Worm (Caenorhabditis elegans) whole organism, L3 larva: ENCODE results near the gene T04C9.3.

Source experiments
- R02D3.7 ChIP-seq: fragments of 150-350 bp; optimal IDR thresholded peaks from 2 replicates; lab custom pipeline; 2014; ENCODE audit warnings: missing biosample characterization, missing genetic modification characterization
- ZK546.5 ChIP-seq: sonication (generic microtip); optimal IDR thresholded peaks from 2 replicates; lab custom pipeline; 2017; ENCODE audit warnings: missing biosample characterization, missing genetic modification characterization
- aly-2 ChIP-seq: fragments of 150-350 bp; optimal IDR thresholded peaks from 2 replicates; lab custom pipeline; 2014; ENCODE audit warnings: missing biosample characterization, missing genetic modification characterization
- ama-1 ChIP-seq: fragments of 150-350 bp; optimal IDR thresholded peaks from 2 replicates; lab custom pipeline; 2018
- ceh-16 ChIP-seq: sonication (generic microtip); optimal IDR thresholded peaks from 2 replicates; lab custom pipeline; 2017; ENCODE audit warnings: missing biosample characterization, missing genetic modification characterization
- ceh-28 ChIP-seq: fragments of 150-350 bp; optimal IDR thresholded peaks from 2 replicates; lab custom pipeline; 2014; ENCODE audit warnings: missing biosample characterization, missing genetic modification reagents, missing genetic modification characterization
- ceh-82 ChIP-seq: fragments of 150-350 bp; optimal IDR thresholded peaks from 2 replicates; lab custom pipeline; 2014; ENCODE audit warnings: missing biosample characterization, missing genetic modification characterization
- ceh-9 ChIP-seq: sonication (generic microtip); optimal IDR thresholded peaks from 2 replicates; lab custom pipeline; 2018; ENCODE audit warnings: missing biosample characterization, missing genetic modification characterization
- daf-12 ChIP-seq: fragments of 150-350 bp; optimal IDR thresholded peaks from 2 replicates; lab custom pipeline; 2014; ENCODE audit warnings: missing biosample characterization, missing genetic modification reagents, missing genetic modification characterization
- egl-27 ChIP-seq: sonication (generic microtip); optimal IDR thresholded peaks from 4 replicates; lab custom pipeline; 2017; ENCODE audit warnings: missing biosample characterization, missing genetic modification reagents, missing genetic modification characterization
- egl-5 ChIP-seq: fragments of 150-350 bp; optimal IDR thresholded peaks from 2 replicates; lab custom pipeline; 2017; ENCODE audit warnings: missing biosample characterization, missing genetic modification reagents, missing genetic modification characterization, inconsistent platforms
- elt-1 ChIP-seq: fragments of 150-350 bp; optimal IDR thresholded peaks from 2 replicates; lab custom pipeline; 2014; ENCODE audit warnings: missing biosample characterization, missing genetic modification characterization
- elt-2 ChIP-seq: sonication (generic microtip); optimal IDR thresholded peaks from 2 replicates; lab custom pipeline; 2016; ENCODE audit warnings: missing genetic modification reagents, mild to moderate bottlenecking, missing genetic modification characterization, missing compliant biosample characterization
- elt-3 ChIP-seq, 3 experiments: fragments of 150-350 bp in 1 of 3; sonication (generic microtip) in 2 of 3; optimal IDR thresholded peaks; 2 replicates in 2 of 3; 4 replicates in 1 of 3; lab custom pipeline; 2014 to 2017; ENCODE audit warnings: missing biosample characterization in 3 of 3, missing genetic modification characterization in 3 of 3
- eor-1 ChIP-seq, 2 experiments: fragments of 150-350 bp; optimal IDR thresholded peaks; 2 replicates each; lab custom pipeline; 2014 to 2018; ENCODE audit warnings: missing biosample characterization in 2 of 2, missing genetic modification characterization in 2 of 2
- fkh-10 ChIP-seq: sonication (generic microtip); optimal IDR thresholded peaks from 2 replicates; lab custom pipeline; 2017; ENCODE audit warnings: missing biosample characterization, missing genetic modification reagents, missing genetic modification characterization
- fkh-2 ChIP-seq: fragments of 150-350 bp; optimal IDR thresholded peaks from 2 replicates; lab custom pipeline; 2014; ENCODE audit warnings: missing biosample characterization, missing genetic modification reagents, missing genetic modification characterization
- fos-1 ChIP-seq: fragments of 150-350 bp; optimal IDR thresholded peaks from 2 replicates; lab custom pipeline; 2014; ENCODE audit warnings: missing biosample characterization, missing genetic modification characterization
- hmg-11 ChIP-seq: sonication (generic microtip); optimal IDR thresholded peaks from 2 replicates; lab custom pipeline; 2016; ENCODE audit warnings: missing genetic modification characterization, missing compliant biosample characterization
- jun-1 ChIP-seq: fragments of 150-350 bp; optimal IDR thresholded peaks from 2 replicates; lab custom pipeline; 2014; ENCODE audit warnings: missing biosample characterization, missing genetic modification reagents, missing genetic modification characterization
- lin-15B ChIP-seq: fragments of 150-350 bp; optimal IDR thresholded peaks from 2 replicates; lab custom pipeline; 2014; ENCODE audit warnings: missing biosample characterization, missing genetic modification characterization
- lin-39 ChIP-seq: fragments of 150-350 bp; optimal IDR thresholded peaks from 2 replicates; lab custom pipeline; 2018; ENCODE audit warnings: missing biosample characterization, missing genetic modification reagents, missing genetic modification characterization
- lsy-12 ChIP-seq: sonication (generic microtip); optimal IDR thresholded peaks from 2 replicates; lab custom pipeline; 2016; ENCODE audit warnings: mild to moderate bottlenecking, missing genetic modification characterization, missing compliant biosample characterization
- mdl-1 ChIP-seq: fragments of 150-350 bp; optimal IDR thresholded peaks from 2 replicates; lab custom pipeline; 2014; ENCODE audit warnings: missing biosample characterization, missing genetic modification characterization
- mml-1 ChIP-seq: fragments of 150-350 bp; sonication (generic microtip); optimal IDR thresholded peaks from 3 replicates; lab custom pipeline; 2014; ENCODE audit warnings: missing biosample characterization, missing genetic modification characterization
- nfya-1 ChIP-seq: sonication (generic microtip); optimal IDR thresholded peaks from 2 replicates; lab custom pipeline; 2017; ENCODE audit warnings: missing genetic modification characterization, mild to moderate bottlenecking, missing compliant biosample characterization, antibody characterized with exemption, moderate library complexity; ENCODE audit not compliant: insufficient read depth
- nhr-11 ChIP-seq: fragments of 150-350 bp; optimal IDR thresholded peaks from 2 replicates; lab custom pipeline; 2014; ENCODE audit warnings: missing biosample characterization, missing genetic modification characterization
- nhr-12 ChIP-seq: fragments of 150-350 bp; optimal IDR thresholded peaks from 2 replicates; lab custom pipeline; 2014; ENCODE audit warnings: missing biosample characterization, missing genetic modification characterization
- nhr-23 ChIP-seq: fragments of 150-350 bp; optimal IDR thresholded peaks from 2 replicates; lab custom pipeline; 2014; ENCODE audit warnings: missing biosample characterization, missing genetic modification reagents, missing genetic modification characterization
- nhr-237 ChIP-seq: fragments of 150-350 bp; optimal IDR thresholded peaks from 2 replicates; lab custom pipeline; 2014; ENCODE audit warnings: missing biosample characterization, missing genetic modification characterization
- nhr-25 ChIP-seq: sonication (generic microtip); optimal IDR thresholded peaks from 2 replicates; lab custom pipeline; 2017; ENCODE audit warnings: missing biosample characterization, missing genetic modification characterization
- nhr-28 ChIP-seq: fragments of 150-350 bp; optimal IDR thresholded peaks from 2 replicates; lab custom pipeline; 2014; ENCODE audit warnings: missing biosample characterization, missing genetic modification characterization
- nhr-43 ChIP-seq: sonication (generic microtip); optimal IDR thresholded peaks from 2 replicates; lab custom pipeline; 2016; ENCODE audit warnings: mild to moderate bottlenecking, missing genetic modification characterization, missing compliant biosample characterization; ENCODE audit not compliant: poor library complexity, severe bottlenecking
- nhr-67 ChIP-seq: fragments of 150-350 bp; optimal IDR thresholded peaks from 2 replicates; lab custom pipeline; 2014; ENCODE audit warnings: missing biosample characterization, missing genetic modification characterization
- nhr-76 ChIP-seq: fragments of 150-350 bp; sonication (generic microtip); optimal IDR thresholded peaks from 5 replicates; lab custom pipeline; 2014; ENCODE audit warnings: missing biosample characterization, missing genetic modification characterization
- nhr-77 ChIP-seq: fragments of 150-350 bp; optimal IDR thresholded peaks from 2 replicates; lab custom pipeline; 2014; ENCODE audit warnings: missing biosample characterization, missing genetic modification characterization
- pha-4 ChIP-seq: fragments of 150-350 bp; optimal IDR thresholded peaks from 2 replicates; lab custom pipeline; 2014; ENCODE audit warnings: missing biosample characterization, missing genetic modification reagents, missing genetic modification characterization
- pqm-1 ChIP-seq: fragments of 150-350 bp; optimal IDR thresholded peaks from 2 replicates; lab custom pipeline; 2017; ENCODE audit warnings: missing biosample characterization, missing genetic modification characterization, inconsistent platforms
- sea-2 ChIP-seq: fragments of 150-350 bp; sonication (generic microtip); optimal IDR thresholded peaks from 4 replicates; lab custom pipeline; 2014; ENCODE audit warnings: missing biosample characterization, missing genetic modification reagents, missing genetic modification characterization
- skn-1 ChIP-seq: fragments of 150-350 bp; optimal IDR thresholded peaks from 2 replicates; lab custom pipeline; 2014; ENCODE audit warnings: missing biosample characterization, missing genetic modification characterization
- snpc-4 ChIP-seq: fragments of 150-350 bp; optimal IDR thresholded peaks from 2 replicates; lab custom pipeline; 2014; ENCODE audit warnings: missing biosample characterization, missing genetic modification characterization
- tbx-2 ChIP-seq: sonication (generic microtip); optimal IDR thresholded peaks from 2 replicates; lab custom pipeline; 2016; ENCODE audit warnings: mild to moderate bottlenecking, missing genetic modification characterization, missing compliant biosample characterization
- unc-39 ChIP-seq: sonication (generic microtip); optimal IDR thresholded peaks from 4 replicates; lab custom pipeline; 2017; ENCODE audit warnings: missing biosample characterization, missing genetic modification characterization
- unc-62 ChIP-seq: fragments of 150-350 bp; sonication (generic microtip); optimal IDR thresholded peaks from 4 replicates; lab custom pipeline; 2014; ENCODE audit warnings: missing biosample characterization, missing genetic modification reagents, missing genetic modification characterization
- zag-1 ChIP-seq: fragments of 150-350 bp; optimal IDR thresholded peaks from 2 replicates; lab custom pipeline; 2014; ENCODE audit warnings: missing biosample characterization, missing genetic modification characterization
- ztf-11 ChIP-seq: fragments of 150-350 bp; optimal IDR thresholded peaks from 2 replicates; lab custom pipeline; 2014; ENCODE audit warnings: missing biosample characterization, missing genetic modification characterization
- ztf-4 ChIP-seq: fragments of 150-350 bp; optimal IDR thresholded peaks from 2 replicates; lab custom pipeline; 2014; ENCODE audit warnings: missing biosample characterization, missing genetic modification characterization

T04C9.3 gene

ce11 chrIII:5985340-5985739, at the start of gene T04C9.3:
T04C9.3 (plus strand) TSS chrIII:5985640.
- no peak for TF ChIP-seq unc-62 (GFP tag; lab: Kevin White, UChicago)
- no peak for TF ChIP-seq sea-2
- TF ChIP-seq nhr-77 (tag; lab: Kevin White, UChicago): no peak
- no peak for TF ChIP-seq fkh-10 (GFP tag; lab: Kevin White, UChicago)
- TF ChIP-seq skn-1: no peak
- no peak for TF ChIP-seq hmg-11 (tag; lab: Kevin White, UChicago)
- no peak for TF ChIP-seq aly-2 (tag; lab: Kevin White, UChicago)
- TF ChIP-seq nhr-23 (tag; lab: Kevin White, UChicago): no peak
- no peak for TF ChIP-seq nhr-43 (tag; lab: Kevin White, UChicago)
- TF ChIP-seq pqm-1 (tag; lab: Kevin White, UChicago): no peak
- TF ChIP-seq, all 47 proteins: peak for 0

ce11 chrIII:5936992-5937391, 48.4 kb upstream of the T04C9.3 start, which contains the start of gene EGAP1.1:
EGAP1.1 (minus strand) TSS chrIII:5937220.
- peak; percentile 4 for TF ChIP-seq nfya-1 (tag; lab: Kevin White, UChicago)
- TF ChIP-seq ceh-82 (tag; lab: Kevin White, UChicago): no peak
- no peak for TF ChIP-seq fkh-10 (GFP tag; lab: Kevin White, UChicago)

- TF ChIP-seq ama-1 (lab: Kevin White, UChicago): peak; percentile 15
- no peak for TF ChIP-seq nhr-28 (tag; lab: Kevin White, UChicago)
- TF ChIP-seq lin-15B: no peak
- no peak for TF ChIP-seq ceh-82 (tag; lab: Kevin White, UChicago)
- no peak for TF ChIP-seq nhr-67 (tag; lab: Kevin White, UChicago)
- no peak for TF ChIP-seq mml-1 (tag; lab: Kevin White, UChicago)
- peak in 1 of 3 experiments; percentile 52 for TF ChIP-seq elt-3 (tag; optimal IDR thresholded peaks at IDR 0.05; lab: Kevin White, UChicago)
- TF ChIP-seq mdl-1 (tag; lab: Kevin White, UChicago): peak; percentile 23
- peak in 1 of 2 experiments; percentile 54 for TF ChIP-seq eor-1 (tag; optimal IDR thresholded peaks at IDR 0.05; lab: Kevin White, UChicago)
- TF ChIP-seq ceh-16 (tag; lab: Kevin White, UChicago): peak; percentile 32
- no peak for TF ChIP-seq aly-2 (tag; lab: Kevin White, UChicago)
- TF ChIP-seq ceh-28: peak; percentile 72
- peak; percentile 55 for TF ChIP-seq fos-1 (tag; lab: Kevin White, UChicago)
- peak; percentile 83 for TF ChIP-seq nfya-1 (tag; lab: Kevin White, UChicago)
- peak; percentile 97 for TF ChIP-seq elt-1 (tag; lab: Kevin White, UChicago)
- TF ChIP-seq sea-2: no peak
- no peak for TF ChIP-seq ztf-11
- TF ChIP-seq lin-39 (tag; lab: Kevin White, UChicago): peak; percentile 96
- peak; percentile 95 for TF ChIP-seq nhr-25 (tag; lab: Kevin White, UChicago)
- peak; percentile 52 for TF ChIP-seq pha-4 (tag; lab: Kevin White, UChicago)
- TF ChIP-seq hmg-11 (tag; lab: Kevin White, UChicago): peak; percentile 6
- TF ChIP-seq jun-1 (tag; lab: Kevin White, UChicago): peak; percentile 21
- no peak for TF ChIP-seq fkh-2
- TF ChIP-seq nhr-77 (tag; lab: Kevin White, UChicago): no peak
- TF ChIP-seq unc-39: no peak
- TF ChIP-seq nhr-237: no peak
- TF ChIP-seq egl-5 (tag; lab: Kevin White, UChicago): peak; percentile 38
- TF ChIP-seq fkh-10 (GFP tag; lab: Kevin White, UChicago): no peak
- TF ChIP-seq ceh-9: no peak
- TF ChIP-seq nhr-23 (tag; lab: Kevin White, UChicago): peak; percentile 95
- peak; percentile 78 for TF ChIP-seq nhr-43 (tag; lab: Kevin White, UChicago)
- peak; percentile 93 for TF ChIP-seq unc-62 (GFP tag; lab: Kevin White, UChicago)
- no peak for TF ChIP-seq nhr-11 (tag; lab: Kevin White, UChicago)
- TF ChIP-seq skn-1: peak; percentile 62
- TF ChIP-seq R02D3.7 (tag; lab: Kevin White, UChicago): no peak
- no peak for TF ChIP-seq lsy-12 (tag; lab: Kevin White, UChicago)
- no peak for TF ChIP-seq pqm-1 (tag; lab: Kevin White, UChicago)
- TF ChIP-seq snpc-4: peak; percentile 40
- peak; percentile 50 for TF ChIP-seq elt-2 (tag; lab: Kevin White, UChicago)
- no peak for TF ChIP-seq daf-12 (tag; lab: Kevin White, UChicago)
- no peak for TF ChIP-seq ZK546.5 (tag; lab: Kevin White, UChicago)
- peak; percentile 38 for TF ChIP-seq tbx-2 (tag; lab: Kevin White, UChicago)
- TF ChIP-seq ztf-4 (tag; lab: Kevin White, UChicago): peak; percentile 14
- no peak for TF ChIP-seq nhr-76 (tag; lab: Kevin White, UChicago)
- peak; percentile 73 for TF ChIP-seq egl-27 (tag; lab: Kevin White, UChicago)
- TF ChIP-seq nhr-12 (tag; lab: Kevin White, UChicago): no peak
- TF ChIP-seq zag-1 (tag; lab: Kevin White, UChicago): no peak
Observed at ce11 chrIII:5938013-5938412, 47.4 kb upstream of the T04C9.3 start.
